Fruit fly (Drosophila melanogaster) whole organism, pupa: ENCODE measurements around the gene Bug22.

Experiments
- CG10348 ChIP-seq: fragments of 200-800 bp; sonication (Bioruptor generic); IDR thresholded peaks from 2 replicates; pipeline ENCODE4 v1.3.6; 2022; ENCODE audit warnings: missing biosample characterization, missing genetic modification characterization
- CG12605 ChIP-seq: fragments of 200-800 bp; sonication (Bioruptor generic); IDR thresholded peaks from 2 replicates; pipeline ENCODE4 v1.3.6; 2022; ENCODE audit warnings: missing biosample characterization, missing genetic modification characterization
- CG13204 ChIP-seq: fragments of 200-800 bp; sonication (Bioruptor generic); optimal IDR thresholded peaks from 2 replicates; lab custom pipeline; 2018; ENCODE audit warnings: missing biosample characterization, mild to moderate bottlenecking, missing genetic modification characterization, moderate library complexity
- CG14655 ChIP-seq: fragments of 200-800 bp; sonication (Bioruptor generic); optimal IDR thresholded peaks from 3 replicates; lab custom pipeline; 2017; ENCODE audit warnings: mild to moderate bottlenecking, missing biosample characterization, missing genetic modification reagents, missing genetic modification characterization
- CG15710 ChIP-seq: fragments of 200-800 bp; sonication (Bioruptor generic); optimal IDR thresholded peaks from 2 replicates; lab custom pipeline; 2018; ENCODE audit warnings: missing biosample characterization, mild to moderate bottlenecking, missing genetic modification characterization, moderate library complexity
- CG17806 ChIP-seq: fragments of 200-800 bp; sonication (Bioruptor generic); optimal IDR thresholded peaks from 2 replicates; lab custom pipeline; 2018; ENCODE audit warnings: missing biosample characterization, mild to moderate bottlenecking, missing genetic modification characterization, moderate library complexity
- CG32121 ChIP-seq: fragments of 200-800 bp; sonication (Bioruptor generic); IDR thresholded peaks from 2 replicates; pipeline ENCODE4 v1.3.6; 2022; ENCODE audit warnings: missing biosample characterization, missing genetic modification characterization
- CG34367 ChIP-seq: fragments of 200-800 bp; sonication (Bioruptor generic); optimal IDR thresholded peaks from 2 replicates; lab custom pipeline; 2018; ENCODE audit warnings: missing biosample characterization, mild to moderate bottlenecking, missing genetic modification characterization
- CG4496 ChIP-seq: fragments of 200-800 bp; sonication (Bioruptor generic); IDR thresholded peaks from 3 replicates; pipeline ENCODE4 v1.3.6; 2022; ENCODE audit warnings: missing biosample characterization, missing genetic modification characterization
- CG8159 ChIP-seq: fragments of 200-800 bp; sonication (Bioruptor generic); optimal IDR thresholded peaks from 3 replicates; lab custom pipeline; 2018; ENCODE audit warnings: missing biosample characterization, mild to moderate bottlenecking, missing genetic modification characterization, moderate library complexity
- CG8301 ChIP-seq: fragments of 200-800 bp; sonication (Bioruptor generic); optimal IDR thresholded peaks from 2 replicates; lab custom pipeline; 2018; ENCODE audit warnings: missing biosample characterization, mild to moderate bottlenecking, missing genetic modification characterization
- CG9948 ChIP-seq: fragments of 200-800 bp; sonication (Bioruptor generic); optimal IDR thresholded peaks from 2 replicates; lab custom pipeline; 2018; ENCODE audit warnings: missing biosample characterization, mild to moderate bottlenecking, missing genetic modification characterization, moderate library complexity
- D1 ChIP-seq: fragments of 200-800 bp; sonication (Bioruptor generic); optimal IDR thresholded peaks from 2 replicates; lab custom pipeline; 2018; ENCODE audit warnings: missing biosample characterization, mild to moderate bottlenecking, missing genetic modification characterization, moderate library complexity
- EcR ChIP-seq: fragments of 200-800 bp; sonication (Bioruptor generic); optimal IDR thresholded peaks from 3 replicates; lab custom pipeline; 2019; ENCODE audit warnings: missing biosample characterization, missing genetic modification characterization, mild to moderate bottlenecking, moderate library complexity, missing genetic modification reagents
- Ets98B ChIP-seq: fragments of 200-800 bp; sonication (Bioruptor generic); IDR thresholded peaks from 2 replicates; pipeline ENCODE4 v1.3.6; 2022; ENCODE audit warnings: missing biosample characterization, missing genetic modification characterization
- Pif1A ChIP-seq: fragments of 200-800 bp; sonication (Bioruptor generic); optimal IDR thresholded peaks from 3 replicates; lab custom pipeline; 2016; ENCODE audit warnings: missing biosample characterization, missing genetic modification characterization
- Pif1B ChIP-seq: fragments of 200-800 bp; sonication (Bioruptor generic); optimal IDR thresholded peaks from 3 replicates; lab custom pipeline; 2016; ENCODE audit warnings: missing biosample characterization, missing genetic modification characterization
- Snoo ChIP-seq: fragments of 200-800 bp; sonication (Bioruptor generic); optimal IDR thresholded peaks from 3 replicates; lab custom pipeline; 2017; ENCODE audit warnings: missing biosample characterization, mild to moderate bottlenecking, missing genetic modification characterization, inconsistent platforms
- fd96Ca ChIP-seq: fragments of 200-800 bp; sonication (Bioruptor generic); IDR thresholded peaks from 3 replicates; pipeline ENCODE4 v1.3.6; 2022; ENCODE audit warnings: missing biosample characterization, missing genetic modification characterization
- gl ChIP-seq: fragments of 200-800 bp; sonication (Bioruptor generic); optimal IDR thresholded peaks from 2 replicates; lab custom pipeline; 2018; ENCODE audit warnings: missing biosample characterization, mild to moderate bottlenecking, missing genetic modification characterization
- rn ChIP-seq: fragments of 200-800 bp; sonication (Bioruptor generic); IDR thresholded peaks from 2 replicates; pipeline ENCODE4 v1.3.6; 2022; ENCODE audit warnings: missing biosample characterization, missing genetic modification characterization

Bug22 gene

dm6 chr2L:10418981-10419380, 11.7 kb downstream of the Bug22 start, which contains the start of gene RfC3:
TSS of gene RfC3 (plus strand) at chr2L:10419190.
- TF ChIP-seq CG14655 (GFP tag; lab: Kevin White, UChicago) (no peak), Pif1A (GFP tag; lab: Kevin White, UChicago) (no peak), rn (no peak), fd96Ca (GFP tag; lab: Robert Waterston, UW) (no peak), EcR (GFP tag; lab: Kevin White, UChicago) (no peak), CG4496 (no peak), CG12605 (GFP tag; lab: Robert Waterston, UW) (no peak), CG8159 (tag; lab: Kevin White, UChicago) (no peak), CG8301 (tag; lab: Kevin White, UChicago) (no peak), Pif1B (no peak), CG15710 (no peak)

DNA sequence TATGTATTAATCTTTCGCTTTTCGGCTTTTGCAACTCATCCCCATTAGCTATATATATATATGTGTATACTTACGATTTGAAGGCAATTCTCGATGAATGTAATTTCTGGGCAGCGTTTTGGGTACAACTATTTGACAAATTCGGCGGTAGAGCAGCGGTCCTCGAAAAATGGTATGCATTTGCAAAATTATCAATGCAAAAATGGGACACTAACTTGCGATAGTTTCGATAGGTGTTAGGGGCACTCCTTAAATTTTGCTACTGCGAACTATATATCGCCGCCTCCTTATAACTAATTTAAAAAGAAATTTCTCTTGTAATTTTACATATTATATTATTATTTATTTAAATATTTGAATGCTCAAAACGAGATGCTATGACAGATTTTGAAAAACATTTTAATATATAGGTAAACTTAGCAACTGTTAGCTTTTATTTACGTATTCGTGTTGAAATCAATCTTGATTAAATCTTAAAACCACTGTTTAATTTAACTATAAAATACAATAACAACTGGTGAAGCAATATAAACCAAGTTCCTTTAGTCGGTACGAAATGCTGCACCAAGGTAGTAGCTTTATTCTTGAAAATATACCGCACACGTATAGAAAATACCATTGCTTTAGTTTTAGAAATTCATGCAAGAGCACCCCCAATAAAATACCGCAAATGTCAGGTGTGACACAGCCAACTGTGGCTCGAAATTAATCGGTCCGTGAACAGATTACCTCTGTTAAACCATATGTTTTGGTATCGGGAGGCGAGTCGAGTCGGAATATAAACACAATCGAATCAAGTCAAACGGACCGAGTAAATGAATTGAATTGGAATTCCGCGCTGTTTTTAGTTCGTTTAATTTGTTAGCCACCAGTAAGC, 17.2 kb downstream of the Bug22 start, which contains the start of the genes CG5355 and Klp31E:
CG5355 (minus strand) TSS at position 213 of the 877 bp plus-strand sequence.
Klp31E (plus strand) TSS at position 767 of the 877 bp plus-strand sequence.
- no peak for TF ChIP-seq CG4496
- TF ChIP-seq CG32121 (GFP tag; lab: Robert Waterston, UW) = no peak
- no peak for TF ChIP-seq Pif1A (GFP tag; lab: Kevin White, UChicago)
- no peak for TF ChIP-seq D1
- peak; percentile 73 for TF ChIP-seq CG15710
- no peak for TF ChIP-seq EcR (GFP tag; lab: Kevin White, UChicago)
- peak; percentile 60 for TF ChIP-seq CG9948 (tag; lab: Kevin White, UChicago)
- no peak for TF ChIP-seq CG10348 (GFP tag; lab: Robert Waterston, UW)
- TF ChIP-seq CG34367 (tag; lab: Kevin White, UChicago) = peak; percentile 54
- TF ChIP-seq CG8159 (tag; lab: Kevin White, UChicago) = peak; percentile 78
- TF ChIP-seq CG8301 (tag; lab: Kevin White, UChicago) = no peak
- peak; percentile 55 for TF ChIP-seq CG17806 (tag; lab: Kevin White, UChicago)
- TF ChIP-seq fd96Ca (GFP tag; lab: Robert Waterston, UW) = no peak
- no peak for TF ChIP-seq CG14655 (GFP tag; lab: Kevin White, UChicago)
- TF ChIP-seq rn = no peak
- no peak for TF ChIP-seq CG13204 (GFP tag; lab: Kevin White, UChicago)
- no peak for TF ChIP-seq CG12605 (GFP tag; lab: Robert Waterston, UW)
- TF ChIP-seq Ets98B (GFP tag; lab: Robert Waterston, UW) = no peak
- no peak for TF ChIP-seq gl (tag; lab: Kevin White, UChicago)
- no peak for TF ChIP-seq Pif1B
- peak; percentile 58 for TF ChIP-seq Snoo (tag; lab: Kevin White, UChicago)

dm6 chr2L:10408122-10408576, 22.6 kb downstream of the Bug22 start, which contains the start of the genes Ip259 and RpS27A:
TSS of gene Ip259 (plus strand) at chr2L:10408352.
TSS of gene RpS27A (plus strand) at chr2L:10408352.
- TF ChIP-seq gl (tag; lab: Kevin White, UChicago) = peak; percentile 52
- TF ChIP-seq rn = no peak
- no peak for TF ChIP-seq CG8159 (tag; lab: Kevin White, UChicago)
- no peak for TF ChIP-seq CG13204 (GFP tag; lab: Kevin White, UChicago)
- peak; percentile 62 for TF ChIP-seq CG15710
- no peak for TF ChIP-seq CG10348 (GFP tag; lab: Robert Waterston, UW)
- no peak for TF ChIP-seq CG9948 (tag; lab: Kevin White, UChicago)
- peak; percentile 85 for TF ChIP-seq Snoo (tag; lab: Kevin White, UChicago)
- TF ChIP-seq CG34367 (tag; lab: Kevin White, UChicago) = peak; percentile 67
- TF ChIP-seq CG4496 = peak; percentile 83; the same call in 2 of the 3 replicates
- TF ChIP-seq Pif1A (GFP tag; lab: Kevin White, UChicago) = no peak
- no peak for TF ChIP-seq Ets98B (GFP tag; lab: Robert Waterston, UW)
- no peak for TF ChIP-seq Pif1B
- peak; percentile 20 for TF ChIP-seq CG17806 (tag; lab: Kevin White, UChicago)
- TF ChIP-seq CG8301 (tag; lab: Kevin White, UChicago) = no peak
- TF ChIP-seq EcR (GFP tag; lab: Kevin White, UChicago) = no peak
- TF ChIP-seq CG14655 (GFP tag; lab: Kevin White, UChicago) = no peak
- peak; percentile 50; the same call in 1 of the 2 replicates for TF ChIP-seq CG32121 (GFP tag; lab: Robert Waterston, UW)
- TF ChIP-seq CG12605 (GFP tag; lab: Robert Waterston, UW) = no peak
- no peak for TF ChIP-seq D1
- no peak for TF ChIP-seq fd96Ca (GFP tag; lab: Robert Waterston, UW)
- TF ChIP-seq, all 21 proteins: peak for 7

- no peak for TF ChIP-seq CG32121 (GFP tag; lab: Robert Waterston, UW)
- no peak for TF ChIP-seq Snoo (tag; lab: Kevin White, UChicago)
- TF ChIP-seq Pif1B = no peak
- TF ChIP-seq fd96Ca (GFP tag; lab: Robert Waterston, UW) = no peak
- TF ChIP-seq D1 = no peak
- no peak for TF ChIP-seq CG13204 (GFP tag; lab: Kevin White, UChicago)
- no peak for TF ChIP-seq CG17806 (tag; lab: Kevin White, UChicago)
- TF ChIP-seq CG12605 (GFP tag; lab: Robert Waterston, UW) = no peak
- TF ChIP-seq CG15710 = no peak
- TF ChIP-seq CG9948 (tag; lab: Kevin White, UChicago) = no peak
- no peak for TF ChIP-seq CG10348 (GFP tag; lab: Robert Waterston, UW)
- TF ChIP-seq CG4496 = no peak
- no peak for TF ChIP-seq EcR (GFP tag; lab: Kevin White, UChicago)
- TF ChIP-seq Ets98B (GFP tag; lab: Robert Waterston, UW) = no peak
- no peak for TF ChIP-seq rn
- no peak for TF ChIP-seq CG34367 (tag; lab: Kevin White, UChicago)
Measured at dm6 chr2L:10405008-10405654, 25.6 kb downstream of the Bug22 start, which contains the start of the genes CG17768, LSm-4 and Ir31a. TSS of gene CG17768 (minus strand) at chr2L:10405203. TSS of gene LSm-4 (minus strand) at chr2L:10405203. TSS of gene Ir31a (plus strand) at chr2L:10405565.
